Fruit fly (Drosophila melanogaster): ENCODE results near the gene Gr2a.

Gr2a gene

dm6 chrX:1414269-1414668 lies 38.0 kb upstream of the Gr2a start:
- no peak for TF ChIP-seq CG11617 (GFP tag; optimal IDR thresholded peaks at IDR 0.05)
- no peak for TF ChIP-seq Clk (GFP tag; optimal IDR thresholded peaks at IDR 0.05)
- no peak for TF ChIP-seq CG1620 (GFP tag; optimal IDR thresholded peaks at IDR 0.05)
- TF ChIP-seq Mnt (GFP tag; optimal IDR thresholded peaks at IDR 0.05): no peak
- TF ChIP-seq CG5204 (GFP tag; optimal IDR thresholded peaks at IDR 0.05): no peak

dm6 chrX:1454837-1455236 lies 2.6 kb downstream of the Gr2a start:
- TF ChIP-seq Crg-1 (GFP tag; optimal IDR thresholded peaks at IDR 0.05) (no peak), Hr96 (GFP tag; optimal IDR thresholded peaks at IDR 0.05) (no peak), ovo (GFP tag; optimal IDR thresholded peaks at IDR 0.05) (peak; percentile 85), kay (GFP tag; ENCODE audit: borderline replicate concordance) (no peak), pad (GFP tag; optimal IDR thresholded peaks at IDR 0.05) (no peak), tj (GFP tag; optimal IDR thresholded peaks at IDR 0.05) (no peak), CG7045 (GFP tag; optimal IDR thresholded peaks at IDR 0.05) (no peak), Clk (GFP tag; optimal IDR thresholded peaks at IDR 0.05) (no peak), CG33017 (tag; optimal IDR thresholded peaks at IDR 0.05) (no peak)

- no peak for TF ChIP-seq cnc (optimal IDR thresholded peaks at IDR 0.05)
- TF ChIP-seq tj (GFP tag; optimal IDR thresholded peaks at IDR 0.05): no peak
- no peak for TF ChIP-seq Hr96 (GFP tag; optimal IDR thresholded peaks at IDR 0.05)
- TF ChIP-seq Mnt (GFP tag; optimal IDR thresholded peaks at IDR 0.05): no peak
- no peak for TF ChIP-seq CG33017 (tag; optimal IDR thresholded peaks at IDR 0.05)
- no peak for TF ChIP-seq Crg-1 (GFP tag; optimal IDR thresholded peaks at IDR 0.05)
- TF ChIP-seq CG14711 (tag; optimal IDR thresholded peaks at IDR 0.05): no peak
- no peak for TF ChIP-seq pad (GFP tag; optimal IDR thresholded peaks at IDR 0.05)
These were observed 4.7 kb downstream of the Gr2a start, which contains the start of gene CG14785 for dm6 chrX:1456954-1457353. Gene CG14785 (minus strand): TSS chrX:1457054.

dm6 chrX:1460278-1460872 lies 8.1 kb downstream of the Gr2a start, which contains the start of gene Lrpprc2:
Gene Lrpprc2 (minus strand): TSS chrX:1460617.
- peak; percentile 7 for TF ChIP-seq Mnt (GFP tag; optimal IDR thresholded peaks at IDR 0.05)
- TF ChIP-seq bab1 (GFP tag; optimal IDR thresholded peaks at IDR 0.05): peak; percentile 25
- TF ChIP-seq Crg-1 (GFP tag; optimal IDR thresholded peaks at IDR 0.05): peak; percentile 3
- no peak for TF ChIP-seq CG7101 (tag; optimal IDR thresholded peaks at IDR 0.05)

dm6 chrX:1461544-1461943 lies 9.3 kb downstream of the Gr2a start, which contains the start of gene CG14787:
Gene CG14787 (minus strand): TSS chrX:1461676.
- TF ChIP-seq CG7101 (tag; optimal IDR thresholded peaks at IDR 0.05): no peak
- no peak for TF ChIP-seq Hr96 (GFP tag; optimal IDR thresholded peaks at IDR 0.05)
- no peak for TF ChIP-seq Crg-1 (GFP tag; optimal IDR thresholded peaks at IDR 0.05)
- no peak for TF ChIP-seq ovo (GFP tag; optimal IDR thresholded peaks at IDR 0.05)
- TF ChIP-seq toe (GFP tag; optimal IDR thresholded peaks at IDR 0.05): no peak
- no peak for TF ChIP-seq CG1620 (GFP tag; optimal IDR thresholded peaks at IDR 0.05)
- no peak for TF ChIP-seq CG5204 (GFP tag; optimal IDR thresholded peaks at IDR 0.05)

DNA sequence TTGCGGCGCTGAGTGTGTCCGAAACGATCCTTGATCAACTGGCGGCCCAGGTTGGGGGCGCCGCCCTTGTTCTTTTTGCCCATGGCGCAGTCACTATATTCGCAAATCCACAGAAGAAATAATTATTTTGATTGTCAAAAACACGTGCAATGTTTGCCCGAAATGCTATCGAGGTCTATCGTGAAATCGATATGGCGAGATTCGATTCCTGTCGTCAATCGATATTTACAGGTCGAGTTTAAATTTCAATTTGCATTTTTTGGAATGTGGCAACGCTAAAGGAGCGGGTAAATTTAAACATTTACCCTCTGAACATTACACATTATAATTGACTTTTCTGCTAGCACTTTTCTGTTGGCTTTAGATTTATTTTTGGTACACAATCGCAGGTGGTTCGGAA lies 11.8 kb downstream of the Gr2a start, which contains the start of gene Ns3:
TSS of gene Ns3 (minus strand) at position 188 of the 400 bp plus-strand sequence.
- TF ChIP-seq cnc (optimal IDR thresholded peaks at IDR 0.05) (no peak), Mnt (GFP tag; optimal IDR thresholded peaks at IDR 0.05) (peak; percentile 99), Hr96 (GFP tag; optimal IDR thresholded peaks at IDR 0.05) (no peak), Clk (GFP tag; optimal IDR thresholded peaks at IDR 0.05) (no peak), bab1 (GFP tag; optimal IDR thresholded peaks at IDR 0.05) (peak; percentile 46), ovo (GFP tag; optimal IDR thresholded peaks at IDR 0.05) (no peak), kay (GFP tag; ENCODE audit: borderline replicate concordance) (no peak)

DNA sequence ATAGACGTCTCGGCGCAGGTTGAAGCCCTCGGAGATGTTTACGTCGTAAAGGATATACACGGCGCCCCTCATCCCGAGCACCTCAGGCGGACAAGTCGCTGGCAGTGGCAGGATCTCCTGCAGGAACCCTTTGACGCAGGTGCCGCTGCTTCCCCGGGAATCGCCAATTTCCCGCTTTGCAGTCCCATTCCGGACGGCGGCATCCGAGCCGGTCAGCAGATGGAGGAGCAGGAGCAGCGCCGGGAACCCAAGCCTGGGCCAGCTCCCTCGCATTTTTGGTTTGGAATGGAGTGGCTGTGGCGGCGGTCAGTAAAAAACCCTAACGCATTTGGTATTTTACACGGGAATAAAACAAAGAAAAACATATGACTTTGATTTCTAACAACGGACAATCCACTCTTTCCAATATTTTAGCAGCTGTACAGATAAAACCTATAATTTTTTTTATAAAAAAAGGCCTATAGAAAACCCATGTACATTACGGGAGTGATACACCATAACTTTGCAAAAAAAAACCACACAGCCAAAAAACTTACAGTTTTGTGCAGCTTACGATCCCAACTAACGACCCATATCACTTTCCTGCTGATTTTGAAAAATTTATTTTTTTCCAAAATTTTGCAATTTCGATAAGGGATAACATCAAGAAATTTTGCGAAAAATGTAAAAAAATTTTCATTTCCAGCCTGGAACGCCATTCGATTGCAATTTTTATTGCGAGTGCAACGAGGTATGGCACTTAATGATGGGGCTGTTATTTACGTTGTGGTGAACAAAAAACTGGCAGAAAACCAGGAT lies 13.7 kb downstream of the Gr2a start, which contains the start of the genes O-fut2 and CG14777:
TSS of gene O-fut2 (minus strand) at position 290 of the 798 bp plus-strand sequence.
TSS of gene CG14777 (plus strand) at position 428 of the 798 bp plus-strand sequence.
- TF ChIP-seq CG7045 (GFP tag; optimal IDR thresholded peaks at IDR 0.05) (no peak), CG7101 (tag; optimal IDR thresholded peaks at IDR 0.05) (no peak), Mnt (GFP tag; optimal IDR thresholded peaks at IDR 0.05) (no peak)
